Worm (Caenorhabditis elegans): ENCODE measurements around the gene ikke-1.

The ikke-1 gene

ce11 chrIII:9075539-9075938 is 25.0 kb upstream of the ikke-1 start, which contains the start of gene F02A9.7:
F02A9.7 (minus strand) TSS chrIII:9075639.
- no peak for TF ChIP-seq madf-2 (tag; optimal IDR thresholded peaks at IDR 0.05)
- no peak for TF ChIP-seq fkh-10 (GFP tag; optimal IDR thresholded peaks at IDR 0.05)
- no peak for TF ChIP-seq pag-3 (tag; optimal IDR thresholded peaks at IDR 0.05; ENCODE audit: borderline replicate concordance)
- no peak for TF ChIP-seq ref-2 (tag; optimal IDR thresholded peaks at IDR 0.05)
- TF ChIP-seq dve-1 (tag; optimal IDR thresholded peaks at IDR 0.05): no peak
- TF ChIP-seq sox-4 (tag; optimal IDR thresholded peaks at IDR 0.05): no peak
- no peak for TF ChIP-seq pros-1 (tag; optimal IDR thresholded peaks at IDR 0.05)
- no peak for TF ChIP-seq unc-42 (tag; optimal IDR thresholded peaks at IDR 0.05)
- TF ChIP-seq lim-6 (tag; optimal IDR thresholded peaks at IDR 0.05): no peak
- TF ChIP-seq K02D7.2 (tag; optimal IDR thresholded peaks at IDR 0.05): no peak
- no peak for TF ChIP-seq ceh-24 (tag; optimal IDR thresholded peaks at IDR 0.05)
- no peak for TF ChIP-seq K09A11.1 (tag; optimal IDR thresholded peaks at IDR 0.05; ENCODE audit: insufficient read depth)
- no peak for TF ChIP-seq ceh-30 (tag; optimal IDR thresholded peaks at IDR 0.05)
- TF ChIP-seq ceh-48 (tag; optimal IDR thresholded peaks at IDR 0.05): no peak
- no peak for TF ChIP-seq ceh-6 (GFP tag; optimal IDR thresholded peaks at IDR 0.05)

- TF ChIP-seq pqm-1 (tag; optimal IDR thresholded peaks at IDR 0.05) (no peak), C38D4.7 (GFP tag; optimal IDR thresholded peaks at IDR 0.05) (no peak), nhr-11 (tag; optimal IDR thresholded peaks at IDR 0.05) (no peak), ceh-14 (tag; optimal IDR thresholded peaks at IDR 0.05) (no peak), K09A11.1 (tag; optimal IDR thresholded peaks at IDR 0.05; ENCODE audit: insufficient read depth) (no peak), ztf-16 (tag; optimal IDR thresholded peaks at IDR 0.05) (no peak), pat-9 (tag; optimal IDR thresholded peaks at IDR 0.05) (no peak), fax-1 (tag; optimal IDR thresholded peaks at IDR 0.05) (no peak), pax-1 (tag; optimal IDR thresholded peaks at IDR 0.05) (no peak), ceh-45 (GFP tag; IDR thresholded peaks at IDR 0.05) (no peak), ceh-2 (tag; optimal IDR thresholded peaks at IDR 0.05) (no peak), ceh-48 (tag; optimal IDR thresholded peaks at IDR 0.05) (no peak)
These were observed 22.2 kb upstream of the ikke-1 start for ce11 chrIII:9072704-9073103.

- no peak for TF ChIP-seq ahr-1 (tag; optimal IDR thresholded peaks at IDR 0.05)
- TF ChIP-seq ceh-30 (tag; optimal IDR thresholded peaks at IDR 0.05): no peak
- no peak for TF ChIP-seq C08G9.2 (tag; optimal IDR thresholded peaks at IDR 0.05)
- TF ChIP-seq nhr-232 (tag; optimal IDR thresholded peaks at IDR 0.05): no peak
- no peak for TF ChIP-seq syd-9 (tag; optimal IDR thresholded peaks at IDR 0.05)
- no peak for TF ChIP-seq hlh-15 (tag; optimal IDR thresholded peaks at IDR 0.05)
- no peak for TF ChIP-seq npax-4 (tag; optimal IDR thresholded peaks at IDR 0.05)
- no peak for TF ChIP-seq unc-55 (GFP tag; optimal IDR thresholded peaks at IDR 0.05)
- no peak for TF ChIP-seq pag-3 (tag; optimal IDR thresholded peaks at IDR 0.05; ENCODE audit: borderline replicate concordance)
- no peak for TF ChIP-seq dve-1 (tag; optimal IDR thresholded peaks at IDR 0.05)
- TF ChIP-seq fkh-6 (tag; optimal IDR thresholded peaks at IDR 0.05): no peak
- TF ChIP-seq pax-1 (tag; optimal IDR thresholded peaks at IDR 0.05): no peak
- TF ChIP-seq ceh-6 (GFP tag; optimal IDR thresholded peaks at IDR 0.05): no peak
- TF ChIP-seq unc-3 (GFP tag; conservative IDR thresholded peaks at IDR 0.05): no peak
- no peak for TF ChIP-seq unc-3 (tag; optimal IDR thresholded peaks at IDR 0.05)
- no peak for TF ChIP-seq elt-4 (tag; optimal IDR thresholded peaks at IDR 0.05)
- no peak for TF ChIP-seq ceh-24 (tag; optimal IDR thresholded peaks at IDR 0.05)
- TF ChIP-seq nfya-1 (tag; optimal IDR thresholded peaks at IDR 0.05): no peak
- TF ChIP-seq pat-9 (tag; optimal IDR thresholded peaks at IDR 0.05): no peak
- TF ChIP-seq tbx-2 (tag; optimal IDR thresholded peaks at IDR 0.05): no peak
- no peak for TF ChIP-seq F13H6.1 (tag; optimal IDR thresholded peaks at IDR 0.05)
These were observed 20.9 kb upstream of the ikke-1 start, which contains the start of gene lin-12 for ce11 chrIII:9071372-9071771. lin-12 (minus strand) TSS chrIII:9071472.
